Worm (Caenorhabditis elegans) whole organism, young adult: ENCODE measurements around the gene abu-14.

ENCODE experiments used
- B0035.1 ChIP-seq: sonication (generic microtip); optimal IDR thresholded peaks from 2 replicates; lab custom pipeline; 2016; ENCODE audit warnings: missing genetic modification characterization, mild to moderate bottlenecking, missing compliant biosample characterization, missing genotype, missing genetic modification reagents
- K11D2.4 ChIP-seq: fragments of 200-800 bp; sonication (Bioruptor generic); IDR thresholded peaks from 2 replicates; pipeline ENCODE4 v1.3.6; 2022; ENCODE audit warnings: missing genetic modification reagents, missing genetic modification characterization, missing compliant biosample characterization
- ama-1 ChIP-seq, 3 experiments: fragments of 150-350 bp in 1 of 3; sonication (generic microtip) in 2 of 3; optimal IDR thresholded peaks; 2 replicates each; lab custom pipeline; 2014 to 2018; ENCODE audit warnings: missing biosample characterization in 2 of 3, missing genetic modification characterization in 2 of 3, missing genetic modification reagents in 2 of 3
- nhr-179 ChIP-seq: sonication (generic microtip); optimal IDR thresholded peaks from 2 replicates; lab custom pipeline; 2016; ENCODE audit warnings: mild to moderate bottlenecking, missing genetic modification characterization, missing compliant biosample characterization
- nhr-80 ChIP-seq: sonication (generic microtip); optimal IDR thresholded peaks from 2 replicates; lab custom pipeline; 2016; ENCODE audit warnings: missing genetic modification characterization, missing compliant biosample characterization
- pha-4 ChIP-seq: fragments of 150-350 bp; sonication (generic microtip); optimal IDR thresholded peaks from 2 replicates; lab custom pipeline; 2014; ENCODE audit warnings: missing biosample characterization, missing genetic modification reagents, missing genetic modification characterization
- rec-8 ChIP-seq, 2 experiments: sonication (generic microtip); optimal IDR thresholded peaks; 2 replicates each; lab custom pipeline; 2016; ENCODE audit warnings: mild to moderate bottlenecking in 2 of 2, missing genetic modification characterization in 2 of 2, missing genetic modification reagents in 2 of 2, missing genotype in 2 of 2, missing biosample characterization in 1 of 2, missing compliant biosample characterization in 1 of 2, moderate library complexity in 1 of 2
- snpc-4 ChIP-seq, 5 experiments: fragments of 150-350 bp in 1 of 5; sonication (generic microtip) in 4 of 5; optimal IDR thresholded peaks; 2 replicates each; lab custom pipeline; 2014 to 2018; ENCODE audit warnings: missing genetic modification characterization in 5 of 5, missing biosample characterization in 3 of 5, antibody characterized with exemption in 2 of 5, mild to moderate bottlenecking in 2 of 5, missing compliant biosample characterization in 2 of 5, missing genotype in 2 of 5, moderate library complexity in 2 of 5, missing genetic modification reagents in 1 of 5
- unc-62 ChIP-seq: fragments of 150-350 bp; optimal IDR thresholded peaks from 2 replicates; lab custom pipeline; 2014; ENCODE audit warnings: missing biosample characterization, missing genetic modification reagents, missing genetic modification characterization

- TF ChIP-seq nhr-179 (tag; lab: Kevin White, UChicago) (no peak), unc-62 (GFP tag; lab: Kevin White, UChicago) (no peak), K11D2.4 (GFP tag; lab: Robert Waterston, UW) (no peak), rec-8 (tag; optimal IDR thresholded peaks at IDR 0.05; lab: Kevin White, UChicago) (no peak), nhr-80 (tag; lab: Kevin White, UChicago) (no peak), ama-1 (optimal IDR thresholded peaks at IDR 0.05; lab: Kevin White, UChicago) (no peak), ama-1 (GFP tag; optimal IDR thresholded peaks at IDR 0.05; lab: Kevin White, UChicago) (no peak), B0035.1 (tag; lab: Kevin White, UChicago) (no peak), snpc-4 (GFP tag; optimal IDR thresholded peaks at IDR 0.05; lab: Kevin White, UChicago) (no peak), snpc-4 (tag; optimal IDR thresholded peaks at IDR 0.05; lab: Kevin White, UChicago) (no peak), pha-4 (no peak)
Observed at ce11 chrII:9271285-9271684, 44.3 kb upstream of the abu-14 start.
